Worm (Caenorhabditis elegans) whole organism, L4/young adult: ENCODE results near the gene C56G2.22.

Source experiments
- W03F9.2 ChIP-seq: fragments of 150-350 bp; optimal IDR thresholded peaks from 2 replicates; lab custom pipeline; 2014; ENCODE audit warnings: missing biosample characterization, missing genetic modification characterization
- him-1 ChIP-seq: sonication (generic microtip); optimal IDR thresholded peaks from 2 replicates; lab custom pipeline; 2016; ENCODE audit warnings: missing genotype, missing genetic modification reagents, missing genetic modification characterization, missing compliant biosample characterization

- TF ChIP-seq him-1 (tag; lab: Kevin White, UChicago) (peak; percentile 29), W03F9.2 (tag; lab: Kevin White, UChicago) (peak; percentile 1)
Measured at ce11 chrIII:6341878-6342453, 4.3 kb upstream of the C56G2.22 start, which contains the start of gene rpn-13.
